Worm (Caenorhabditis elegans): Measurements from ENCODE around the gene W05H5.1.

DNA sequence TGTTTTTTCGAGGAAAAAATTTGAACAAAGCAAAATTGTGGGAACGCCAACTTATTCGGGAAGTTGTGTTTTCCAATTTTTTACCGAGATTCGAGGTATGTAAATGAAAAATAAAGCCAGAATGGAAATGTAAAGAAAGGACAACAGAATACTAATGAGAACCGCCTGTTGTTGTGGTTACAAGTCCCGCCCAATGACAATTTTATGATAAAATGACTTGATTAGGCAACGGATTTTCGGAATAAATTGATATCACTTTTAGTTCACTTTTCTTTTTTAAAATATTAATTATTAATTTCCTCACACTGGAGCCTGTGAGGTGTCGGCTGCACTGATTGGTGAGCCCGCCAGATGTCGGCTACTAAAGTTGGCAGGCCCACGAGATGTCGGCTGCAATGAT, 12.2 kb downstream of the W05H5.1 start, which contains the start of gene dct-12:
- TF ChIP-seq nhr-6 (tag; optimal IDR thresholded peaks at IDR 0.05) (no peak), unc-55 (GFP tag; optimal IDR thresholded peaks at IDR 0.05) (no peak), C34F6.9 (tag; optimal IDR thresholded peaks at IDR 0.05) (no peak), elt-1 (tag; optimal IDR thresholded peaks at IDR 0.05) (no peak), lin-39 (tag; optimal IDR thresholded peaks at IDR 0.05) (no peak), unc-39 (tag; optimal IDR thresholded peaks at IDR 0.05) (no peak), elt-3 (tag; optimal IDR thresholded peaks at IDR 0.05) (no peak), lin-13 (GFP tag; optimal IDR thresholded peaks at IDR 0.05) (no peak), Y55F3AM.14 (GFP tag; optimal IDR thresholded peaks at IDR 0.05) (no peak), ama-1 (optimal IDR thresholded peaks at IDR 0.05) (no peak), snpc-4 (tag; optimal IDR thresholded peaks at IDR 0.05) (no peak), fos-1 (tag; optimal IDR thresholded peaks at IDR 0.05) (no peak), ceh-82 (tag; optimal IDR thresholded peaks at IDR 0.05) (no peak), nhr-237 (tag; optimal IDR thresholded peaks at IDR 0.05) (no peak)

All from whole organism, L2 larva.